Fruit fly (Drosophila melanogaster): ENCODE measurements around the gene CG12104.
A peak's percentile ranks its signal among the peaks of the same experiment; 100 is the strongest.

Gene CG12104

dm6 chr3L:1587140-1587849 is 15.2 kb downstream of the CG12104 start (continued):
- TF ChIP-seq HLH4C (GFP tag; IDR thresholded peaks at IDR 0.05; ENCODE audit: partially characterized antibody) (no peak), Doc3 (GFP tag; IDR thresholded peaks at IDR 0.05; ENCODE audit: partially characterized antibody) (0 out of 3 replicates have a peak, but pooled peaks have one; percentile 26), gt (GFP tag; IDR thresholded peaks at IDR 0.05) (peak; percentile 52; the same call in 1 of the 2 replicates), da (GFP tag; optimal IDR thresholded peaks at IDR 0.05) (peak; percentile 24), CTCF (GFP tag; optimal IDR thresholded peaks at IDR 0.05) (peak; percentile 21), sisA (GFP tag; IDR thresholded peaks at IDR 0.05) (peak; percentile 93), h (optimal IDR thresholded peaks at IDR 0.05) (no peak), ssp (GFP tag; IDR thresholded peaks at IDR 0.05) (peak; percentile 78), Lpt (GFP tag; optimal IDR thresholded peaks at IDR 0.05) (no peak), insv (GFP tag; optimal IDR thresholded peaks at IDR 0.05) (no peak), Xbp1 (GFP tag; optimal IDR thresholded peaks at IDR 0.05) (peak; percentile 84), CG11085 (GFP tag; IDR thresholded peaks at IDR 0.05) (peak; percentile 86), HHEX (GFP tag; optimal IDR thresholded peaks at IDR 0.05) (peak; percentile 86), CG5245 (GFP tag; optimal IDR thresholded peaks at IDR 0.05) (peak; percentile 91), Taf1 (GFP tag; IDR thresholded peaks at IDR 0.05) (peak; percentile 70; the same call in 1 of the 2 replicates), scrt (GFP tag; optimal IDR thresholded peaks at IDR 0.05) (peak; percentile 66), CG10431 (GFP tag; optimal IDR thresholded peaks at IDR 0.05) (no peak), run (tag; optimal IDR thresholded peaks at IDR 0.05) (no peak), CG12942 (GFP tag; optimal IDR thresholded peaks at IDR 0.05) (peak; percentile 64), B-H1 (GFP tag; IDR thresholded peaks at IDR 0.05) (peak; percentile 80), CG4424 (GFP tag; optimal IDR thresholded peaks at IDR 0.05) (peak; percentile 80), tin (GFP tag; optimal IDR thresholded peaks at IDR 0.05) (peak; percentile 90), CG14860 (GFP tag; IDR thresholded peaks at IDR 0.05; ENCODE audit: partially characterized antibody) (no peak), CG7839 (tag; optimal IDR thresholded peaks at IDR 0.05) (peak; percentile 93), slou (GFP tag; optimal IDR thresholded peaks at IDR 0.05) (peak; percentile 64), ato (GFP tag; IDR thresholded peaks at IDR 0.05; ENCODE audit: partially characterized antibody) (no peak), Atf-2 (GFP tag; optimal IDR thresholded peaks at IDR 0.05) (peak; percentile 25), bbx (GFP tag; IDR thresholded peaks at IDR 0.05; ENCODE audit: partially characterized antibody) (no peak), CG14667 (GFP tag; IDR thresholded peaks at IDR 0.05) (peak; percentile 85), E2f1 (GFP tag; IDR thresholded peaks at IDR 0.05) (peak; percentile 82), CG1602 (GFP tag; optimal IDR thresholded peaks at IDR 0.05) (peak; percentile 61), Oli (tag; optimal IDR thresholded peaks at IDR 0.05) (peak; percentile 81), otp (GFP tag; IDR thresholded peaks at IDR 0.05) (peak; percentile 89), CG6175 (GFP tag; IDR thresholded peaks at IDR 0.05) (0 out of 3 replicates have a peak, but pooled peaks have one; percentile 49), CG3726 (GFP tag; IDR thresholded peaks at IDR 0.05) (peak; percentile 84), tll (GFP tag; optimal IDR thresholded peaks at IDR 0.05) (no peak), CG4617 (GFP tag; optimal IDR thresholded peaks at IDR 0.05; ENCODE audit: borderline replicate concordance) (peak; percentile 36), CG15514 (GFP tag; optimal IDR thresholded peaks at IDR 0.05) (peak; percentile 70), ken (GFP tag; IDR thresholded peaks at IDR 0.05) (peak; percentile 72; the same call in 2 of the 3 replicates), lbe (GFP tag; optimal IDR thresholded peaks at IDR 0.05) (no peak), CG30403 (GFP tag; optimal IDR thresholded peaks at IDR 0.05) (peak; percentile 76), croc (GFP tag; conservative IDR thresholded peaks at IDR 0.05) (peak; percentile 58; the same call in 2 of the 3 replicates), tna (GFP tag; IDR thresholded peaks at IDR 0.05; ENCODE audit: partially characterized antibody) (no peak), ara (GFP tag; IDR thresholded peaks at IDR 0.05) (peak; percentile 76), dysf (GFP tag; IDR thresholded peaks at IDR 0.05) (peak; percentile 94), Bdp1 (GFP tag; optimal IDR thresholded peaks at IDR 0.05) (peak; percentile 58), CG15073 (GFP tag; optimal IDR thresholded peaks at IDR 0.05) (no peak), Myb (GFP tag; optimal IDR thresholded peaks at IDR 0.05) (peak; percentile 66), aop (GFP tag; IDR thresholded peaks at IDR 0.05) (peak; percentile 61; the same call in 1 of the 2 replicates), CG7987 (GFP tag; optimal IDR thresholded peaks at IDR 0.05) (peak; percentile 47)
